Worm (Caenorhabditis elegans) whole organism, mixed stage, embryonic: Measurements from ENCODE around the gene F56B6.6.

Experiments
- M03D4.4 ChIP-seq: sonication (generic microtip); optimal IDR thresholded peaks from 2 replicates; lab custom pipeline; 2017; ENCODE audit warnings: mild to moderate bottlenecking, missing genetic modification characterization, missing compliant biosample characterization
- blmp-1 ChIP-seq: fragments of 150-350 bp; optimal IDR thresholded peaks from 2 replicates; lab custom pipeline; 2014; ENCODE audit warnings: missing biosample characterization, missing genetic modification characterization
- ceh-39 ChIP-seq: fragments of 150-350 bp; optimal IDR thresholded peaks from 2 replicates; lab custom pipeline; 2014; ENCODE audit warnings: missing biosample characterization, missing genetic modification characterization
- ceh-43 ChIP-seq: fragments of 200-800 bp; sonication (Bioruptor generic); optimal IDR thresholded peaks from 2 replicates; lab custom pipeline; 2018; ENCODE audit warnings: mild to moderate bottlenecking, missing genetic modification characterization, moderate library complexity, missing compliant biosample characterization
- ceh-83 ChIP-seq: fragments of 200-800 bp; sonication (Bioruptor generic); optimal IDR thresholded peaks from 2 replicates; lab custom pipeline; 2018; ENCODE audit warnings: mild to moderate bottlenecking, missing genetic modification characterization, missing compliant biosample characterization
- ces-1 ChIP-seq: fragments of 150-350 bp; optimal IDR thresholded peaks from 2 replicates; lab custom pipeline; 2014; ENCODE audit warnings: missing biosample characterization, missing genetic modification reagents, missing genetic modification characterization
- cnd-1 ChIP-seq: fragments of 200-800 bp; sonication (Bioruptor generic); optimal IDR thresholded peaks from 2 replicates; lab custom pipeline; 2018; ENCODE audit warnings: mild to moderate bottlenecking, missing genetic modification characterization, missing compliant biosample characterization
- drap-1 ChIP-seq: fragments of 200-800 bp; sonication (Bioruptor generic); optimal IDR thresholded peaks from 3 replicates; lab custom pipeline; 2018; ENCODE audit warnings: mild to moderate bottlenecking, missing genetic modification characterization, missing compliant biosample characterization
- flh-1 ChIP-seq: fragments of 200-800 bp; sonication (Bioruptor generic); optimal IDR thresholded peaks from 2 replicates; lab custom pipeline; 2018; ENCODE audit warnings: mild to moderate bottlenecking, missing genetic modification characterization, moderate library complexity, missing compliant biosample characterization
- hlh-1 ChIP-seq: fragments of 150-350 bp; optimal IDR thresholded peaks from 2 replicates; lab custom pipeline; 2014; ENCODE audit warnings: missing biosample characterization, missing genetic modification reagents, missing genetic modification characterization
- lin-13 ChIP-seq: fragments of 150-350 bp; optimal IDR thresholded peaks from 2 replicates; lab custom pipeline; 2014; ENCODE audit warnings: missing biosample characterization, missing genetic modification characterization
- lin-32 ChIP-seq: fragments of 200-800 bp; sonication (Bioruptor generic); optimal IDR thresholded peaks from 2 replicates; lab custom pipeline; 2018; ENCODE audit warnings: mild to moderate bottlenecking, missing genetic modification characterization, missing compliant biosample characterization
- lsy-2 ChIP-seq: fragments of 150-350 bp; optimal IDR thresholded peaks from 2 replicates; lab custom pipeline; 2014; ENCODE audit warnings: missing biosample characterization, missing genetic modification characterization
- mab-5 ChIP-seq: fragments of 150-350 bp; optimal IDR thresholded peaks from 2 replicates; lab custom pipeline; 2014; ENCODE audit warnings: missing biosample characterization, missing genetic modification characterization
- mep-1 ChIP-seq: fragments of 150-350 bp; optimal IDR thresholded peaks from 2 replicates; lab custom pipeline; 2017; ENCODE audit warnings: missing biosample characterization, missing genetic modification reagents, missing genetic modification characterization, inconsistent platforms
- mls-2 ChIP-seq: sonication (generic microtip); optimal IDR thresholded peaks from 2 replicates; lab custom pipeline; 2016; ENCODE audit warnings: mild to moderate bottlenecking, missing genetic modification characterization, moderate library complexity, missing compliant biosample characterization
- nhr-12 ChIP-seq: fragments of 150-350 bp; optimal IDR thresholded peaks from 2 replicates; lab custom pipeline; 2014; ENCODE audit warnings: missing biosample characterization, missing genetic modification characterization
- nhr-2 ChIP-seq: fragments of 150-350 bp; optimal IDR thresholded peaks from 2 replicates; lab custom pipeline; 2014; ENCODE audit warnings: missing biosample characterization, missing genetic modification characterization
- nhr-28 ChIP-seq: fragments of 150-350 bp; optimal IDR thresholded peaks from 2 replicates; lab custom pipeline; 2014; ENCODE audit warnings: missing biosample characterization, missing genetic modification characterization
- pha-4 ChIP-seq: fragments of 150-350 bp; optimal IDR thresholded peaks from 2 replicates; lab custom pipeline; 2018; ENCODE audit warnings: missing biosample characterization, missing genetic modification reagents, missing genetic modification characterization
- sem-2 ChIP-seq: fragments of 200-800 bp; sonication (Bioruptor generic); optimal IDR thresholded peaks from 2 replicates; lab custom pipeline; 2018; ENCODE audit warnings: mild to moderate bottlenecking, missing genetic modification characterization, missing compliant biosample characterization
- snpc-4 ChIP-seq: fragments of 150-350 bp; optimal IDR thresholded peaks from 2 replicates; lab custom pipeline; 2014; ENCODE audit warnings: missing biosample characterization, missing genetic modification characterization
- sptf-1 ChIP-seq: sonication (generic microtip); optimal IDR thresholded peaks from 2 replicates; lab custom pipeline; 2017; ENCODE audit warnings: mild to moderate bottlenecking, missing genetic modification characterization, moderate library complexity, missing compliant biosample characterization
- tbx-8 ChIP-seq: fragments of 200-800 bp; sonication (Bioruptor generic); optimal IDR thresholded peaks from 2 replicates; lab custom pipeline; 2018; ENCODE audit warnings: mild to moderate bottlenecking, missing genetic modification characterization, moderate library complexity, missing compliant biosample characterization
- unc-120 ChIP-seq: sonication (generic microtip); optimal IDR thresholded peaks from 2 replicates; lab custom pipeline; 2017; ENCODE audit warnings: missing genetic modification characterization, missing compliant biosample characterization; ENCODE audit not compliant: poor library complexity, severe bottlenecking
- unc-39 ChIP-seq: fragments of 150-350 bp; optimal IDR thresholded peaks from 2 replicates; lab custom pipeline; 2014; ENCODE audit warnings: missing biosample characterization, missing genetic modification characterization
- unc-62 ChIP-seq: fragments of 150-350 bp; optimal IDR thresholded peaks from 2 replicates; lab custom pipeline; 2014; ENCODE audit warnings: missing biosample characterization, missing genetic modification reagents, missing genetic modification characterization
- zip-8 ChIP-seq: fragments of 150-350 bp; optimal IDR thresholded peaks from 2 replicates; lab custom pipeline; 2014; ENCODE audit warnings: missing biosample characterization, missing genetic modification characterization
- ztf-11 ChIP-seq: fragments of 150-350 bp; optimal IDR thresholded peaks from 2 replicates; lab custom pipeline; 2014; ENCODE audit warnings: missing biosample characterization, missing genetic modification characterization

F56B6.6 gene

ce11 chrX:3537335-3537734 lies 4.5 kb upstream of the F56B6.6 start, which contains the start of gene gyg-1:
Gene gyg-1 (plus strand): TSS chrX:3537635.
- TF ChIP-seq M03D4.4 (tag; lab: Kevin White, UChicago) (no peak), hlh-1 (no peak), ceh-39 (tag; lab: Kevin White, UChicago) (no peak), ces-1 (GFP tag; lab: Kevin White, UChicago) (no peak), pha-4 (tag; lab: Kevin White, UChicago) (no peak), mls-2 (tag; lab: Kevin White, UChicago) (no peak), lin-32 (GFP tag; lab: Kevin White, UChicago) (no peak), drap-1 (GFP tag; lab: Kevin White, UChicago) (no peak), ceh-83 (GFP tag; lab: Kevin White, UChicago) (no peak), sem-2 (no peak), lin-13 (tag; lab: Kevin White, UChicago) (no peak), sptf-1 (tag; lab: Kevin White, UChicago) (no peak), blmp-1 (tag; lab: Kevin White, UChicago) (no peak), ztf-11 (tag; lab: Kevin White, UChicago) (no peak)
- TF ChIP-seq, all 35 proteins: peak for 0

- TF ChIP-seq ceh-43 = no peak
- TF ChIP-seq zip-8 (tag; lab: Kevin White, UChicago) = no peak
- peak; percentile 36 for TF ChIP-seq unc-62 (GFP tag; lab: Kevin White, UChicago)
- no peak for TF ChIP-seq nhr-28 (tag; lab: Kevin White, UChicago)
- no peak for TF ChIP-seq sptf-1 (tag; lab: Kevin White, UChicago)
- no peak for TF ChIP-seq nhr-2 (tag; lab: Kevin White, UChicago)
- no peak for TF ChIP-seq mep-1 (tag; lab: Kevin White, UChicago)
- no peak for TF ChIP-seq unc-39
- no peak for TF ChIP-seq snpc-4 (tag; lab: Kevin White, UChicago)
- TF ChIP-seq cnd-1 = no peak
- no peak for TF ChIP-seq mab-5 (tag; lab: Kevin White, UChicago)
- TF ChIP-seq tbx-8 (GFP tag; lab: Kevin White, UChicago) = no peak
- TF ChIP-seq drap-1 (GFP tag; lab: Kevin White, UChicago) = no peak
- no peak for TF ChIP-seq lsy-2 (tag; lab: Kevin White, UChicago)
- TF ChIP-seq hlh-1 = peak; percentile 79
- no peak for TF ChIP-seq blmp-1 (tag; lab: Kevin White, UChicago)
- no peak for TF ChIP-seq lin-32 (GFP tag; lab: Kevin White, UChicago)
- no peak for TF ChIP-seq flh-1 (GFP tag; lab: Kevin White, UChicago)
- TF ChIP-seq ztf-11 (tag; lab: Kevin White, UChicago) = no peak
- peak; percentile 38 for TF ChIP-seq unc-120
- TF ChIP-seq, all 35 proteins: peak for 3
Measured at ce11 chrX:3536302-3537251, 3.8 kb upstream of the F56B6.6 start.

- no peak for TF ChIP-seq nhr-28 (tag; lab: Kevin White, UChicago)
- TF ChIP-seq snpc-4 (tag; lab: Kevin White, UChicago) = no peak
- TF ChIP-seq ces-1 (GFP tag; lab: Kevin White, UChicago) = peak; percentile 56
- TF ChIP-seq, all 35 proteins: peak for 1
Measured at ce11 chrX:3535505-3535904, 2.7 kb upstream of the F56B6.6 start.

ce11 chrX:3534218-3534617 lies 1.4 kb upstream of the F56B6.6 start:
- no peak for TF ChIP-seq nhr-28 (tag; lab: Kevin White, UChicago)
- no peak for TF ChIP-seq lin-32 (GFP tag; lab: Kevin White, UChicago)
- TF ChIP-seq hlh-1 = peak; percentile 42
- no peak for TF ChIP-seq lin-13 (tag; lab: Kevin White, UChicago)
- TF ChIP-seq, all 35 proteins: peak for 1

ce11 chrX:3526712-3527111 lies 6.1 kb downstream of the F56B6.6 start:
- TF ChIP-seq snpc-4 (tag; lab: Kevin White, UChicago) = no peak
- no peak for TF ChIP-seq nhr-28 (tag; lab: Kevin White, UChicago)
- TF ChIP-seq nhr-12 = no peak
- no peak for TF ChIP-seq flh-1 (GFP tag; lab: Kevin White, UChicago)
- no peak for TF ChIP-seq ceh-43
- TF ChIP-seq sptf-1 (tag; lab: Kevin White, UChicago) = no peak
- no peak for TF ChIP-seq M03D4.4 (tag; lab: Kevin White, UChicago)
- TF ChIP-seq ces-1 (GFP tag; lab: Kevin White, UChicago) = no peak
- no peak for TF ChIP-seq drap-1 (GFP tag; lab: Kevin White, UChicago)
- TF ChIP-seq unc-120 = no peak
- no peak for TF ChIP-seq sem-2
- TF ChIP-seq mls-2 (tag; lab: Kevin White, UChicago) = no peak
- no peak for TF ChIP-seq lin-32 (GFP tag; lab: Kevin White, UChicago)
- TF ChIP-seq lin-13 (tag; lab: Kevin White, UChicago) = no peak
- TF ChIP-seq unc-62 (GFP tag; lab: Kevin White, UChicago) = no peak
